Worm (Caenorhabditis elegans) whole organism, late embryonic: ENCODE measurements around the gene cuc-1.

ENCODE experiments used
- C08G9.2 ChIP-seq: sonication (generic microtip); optimal IDR thresholded peaks from 2 replicates; lab custom pipeline; 2016; ENCODE audit warnings: mild to moderate bottlenecking, missing genetic modification characterization, moderate library complexity, missing compliant biosample characterization
- C38D4.7 ChIP-seq: fragments of 200-800 bp; sonication (Bioruptor generic); optimal IDR thresholded peaks from 2 replicates; lab custom pipeline; 2018; ENCODE audit warnings: mild to moderate bottlenecking, missing genetic modification characterization, moderate library complexity, missing compliant biosample characterization
- K09A11.1 ChIP-seq: sonication (generic microtip); optimal IDR thresholded peaks from 2 replicates; lab custom pipeline; 2017; ENCODE audit warnings: antibody characterized with exemption, mild to moderate bottlenecking, missing genetic modification characterization, missing compliant biosample characterization; ENCODE audit not compliant: insufficient read depth
- T23F11.4 ChIP-seq: fragments of 200-800 bp; sonication (Bioruptor generic); optimal IDR thresholded peaks from 2 replicates; lab custom pipeline; 2018; ENCODE audit warnings: mild to moderate bottlenecking, missing genetic modification characterization, missing compliant biosample characterization
- Y22D7AL.16 ChIP-seq: sonication (generic microtip); optimal IDR thresholded peaks from 2 replicates; lab custom pipeline; 2016; ENCODE audit warnings: missing genetic modification characterization, missing compliant biosample characterization
- ceh-14 ChIP-seq: sonication (generic microtip); optimal IDR thresholded peaks from 2 replicates; lab custom pipeline; 2016; ENCODE audit warnings: missing genotype, missing genetic modification characterization, missing compliant biosample characterization
- ceh-22 ChIP-seq: sonication (generic microtip); optimal IDR thresholded peaks from 2 replicates; lab custom pipeline; 2017; ENCODE audit warnings: missing biosample characterization, missing genetic modification characterization
- ceh-31 ChIP-seq: sonication (generic microtip); optimal IDR thresholded peaks from 2 replicates; lab custom pipeline; 2016; ENCODE audit warnings: missing genetic modification characterization, missing compliant biosample characterization
- ceh-34 ChIP-seq: sonication (generic microtip); optimal IDR thresholded peaks from 2 replicates; lab custom pipeline; 2016; ENCODE audit warnings: mild to moderate bottlenecking, missing genetic modification characterization, missing compliant biosample characterization
- ceh-45 ChIP-seq: fragments of 200-800 bp; sonication (Bioruptor generic); IDR thresholded peaks from 2 replicates; pipeline ENCODE4 v1.3.6; 2022; ENCODE audit warnings: missing genetic modification reagents, missing genetic modification characterization, missing compliant biosample characterization
- ceh-48 ChIP-seq: sonication (generic microtip); optimal IDR thresholded peaks from 2 replicates; lab custom pipeline; 2016; ENCODE audit warnings: missing genetic modification characterization, inconsistent platforms, missing compliant biosample characterization
- ceh-6 ChIP-seq: fragments of 200-800 bp; sonication (Bioruptor generic); optimal IDR thresholded peaks from 2 replicates; lab custom pipeline; 2018; ENCODE audit warnings: mild to moderate bottlenecking, missing genetic modification characterization, missing compliant biosample characterization
- ceh-9 ChIP-seq: sonication (generic microtip); optimal IDR thresholded peaks from 2 replicates; lab custom pipeline; 2016; ENCODE audit warnings: mild to moderate bottlenecking, missing genetic modification characterization, inconsistent platforms, missing compliant biosample characterization
- dve-1 ChIP-seq: sonication (generic microtip); optimal IDR thresholded peaks from 2 replicates; lab custom pipeline; 2017; ENCODE audit warnings: antibody characterized with exemption, mild to moderate bottlenecking, missing genetic modification characterization, missing compliant biosample characterization
- elt-4 ChIP-seq: sonication (generic microtip); optimal IDR thresholded peaks from 2 replicates; lab custom pipeline; 2016; ENCODE audit warnings: missing genetic modification characterization, missing compliant biosample characterization
- fkh-6 ChIP-seq: sonication (generic microtip); optimal IDR thresholded peaks from 2 replicates; lab custom pipeline; 2016; ENCODE audit warnings: missing genetic modification characterization, missing compliant biosample characterization
- gmeb-2 ChIP-seq: sonication (generic microtip); optimal IDR thresholded peaks from 2 replicates; lab custom pipeline; 2016; ENCODE audit warnings: missing genetic modification characterization, inconsistent platforms, missing compliant biosample characterization
- hlh-15 ChIP-seq: sonication (generic microtip); optimal IDR thresholded peaks from 2 replicates; lab custom pipeline; 2016; ENCODE audit warnings: missing genetic modification characterization, missing compliant biosample characterization
- lin-11 ChIP-seq: fragments of 200-800 bp; sonication (Bioruptor generic); optimal IDR thresholded peaks from 2 replicates; lab custom pipeline; 2018; ENCODE audit warnings: mild to moderate bottlenecking, missing genetic modification characterization, missing compliant biosample characterization
- nfya-1 ChIP-seq: sonication (generic microtip); optimal IDR thresholded peaks from 2 replicates; lab custom pipeline; 2017; ENCODE audit warnings: missing genetic modification characterization, mild to moderate bottlenecking, missing compliant biosample characterization, antibody characterized with exemption, moderate library complexity
- odd-2 ChIP-seq: sonication (generic microtip); optimal IDR thresholded peaks from 2 replicates; lab custom pipeline; 2017; ENCODE audit warnings: antibody characterized with exemption, mild to moderate bottlenecking, missing genetic modification characterization, missing compliant biosample characterization
- pag-3 ChIP-seq: sonication (generic microtip); optimal IDR thresholded peaks from 2 replicates; lab custom pipeline; 2016; ENCODE audit warnings: missing compliant biosample characterization, missing genetic modification characterization, borderline replicate concordance
- pax-1 ChIP-seq: fragments of 150-350 bp; optimal IDR thresholded peaks from 2 replicates; lab custom pipeline; 2014; ENCODE audit warnings: missing biosample characterization, missing genetic modification characterization
- pha-4 ChIP-seq: fragments of 150-350 bp; optimal IDR thresholded peaks from 2 replicates; lab custom pipeline; 2018; ENCODE audit warnings: missing biosample characterization, missing genetic modification reagents, missing genetic modification characterization
- pros-1 ChIP-seq: fragments of 150-350 bp; optimal IDR thresholded peaks from 2 replicates; lab custom pipeline; 2014; ENCODE audit warnings: missing biosample characterization, missing genetic modification reagents, missing genetic modification characterization
- ref-2 ChIP-seq: sonication (generic microtip); optimal IDR thresholded peaks from 2 replicates; lab custom pipeline; 2016; ENCODE audit warnings: missing genetic modification characterization, missing compliant biosample characterization
- sdc-2 ChIP-seq: sonication (generic microtip); optimal IDR thresholded peaks from 2 replicates; lab custom pipeline; 2016; ENCODE audit warnings: missing genotype, missing genetic modification characterization, missing compliant biosample characterization
- sox-2 ChIP-seq: fragments of 200-800 bp; sonication (Bioruptor generic); IDR thresholded peaks from 2 replicates; pipeline ENCODE4 v1.3.6; 2022; ENCODE audit warnings: missing genetic modification reagents, missing genetic modification characterization, missing compliant biosample characterization
- syd-9 ChIP-seq: sonication (generic microtip); optimal IDR thresholded peaks from 2 replicates; lab custom pipeline; 2016; ENCODE audit warnings: mild to moderate bottlenecking, missing genetic modification characterization, moderate library complexity, missing compliant biosample characterization
- tbx-2 ChIP-seq: sonication (generic microtip); optimal IDR thresholded peaks from 2 replicates; lab custom pipeline; 2016; ENCODE audit warnings: missing genetic modification characterization, missing compliant biosample characterization
- ttx-3 ChIP-seq: sonication (generic microtip); optimal IDR thresholded peaks from 2 replicates; lab custom pipeline; 2016; ENCODE audit warnings: missing genetic modification reagents, missing genetic modification characterization, missing compliant biosample characterization
- unc-86 ChIP-seq: sonication (generic microtip); optimal IDR thresholded peaks from 2 replicates; lab custom pipeline; 2016; ENCODE audit warnings: missing genetic modification characterization, missing compliant biosample characterization
- ztf-16 ChIP-seq: sonication (generic microtip); optimal IDR thresholded peaks from 2 replicates; lab custom pipeline; 2017; ENCODE audit warnings: missing genetic modification characterization, missing compliant biosample characterization

Gene cuc-1

DNA sequence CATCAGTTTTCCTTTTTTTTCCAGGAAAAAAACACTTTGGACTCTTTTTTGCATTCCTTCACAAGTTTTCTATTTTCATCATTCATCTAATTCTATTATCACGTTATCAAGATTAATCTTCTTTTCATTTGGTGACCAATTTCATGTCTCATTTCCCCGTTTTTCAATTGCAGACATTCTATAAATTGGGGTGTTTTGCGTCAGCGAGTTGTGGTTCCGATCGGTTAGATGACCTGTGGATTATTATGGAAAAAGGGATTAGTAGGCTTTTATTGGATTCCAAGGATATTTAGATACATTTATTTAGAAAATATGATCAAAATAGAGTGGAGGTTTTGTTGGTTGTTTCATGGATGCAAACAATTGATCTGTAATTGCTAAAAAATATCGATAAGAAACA, 25.9 kb downstream of the cuc-1 start:
- TF ChIP-seq ceh-48 (tag; lab: Kevin White, UChicago) (no peak), sox-2 (GFP tag; lab: Robert Waterston, UW) (no peak), ceh-31 (tag; lab: Kevin White, UChicago) (no peak), pax-1 (tag; lab: Kevin White, UChicago) (no peak), ceh-6 (GFP tag; lab: Kevin White, UChicago) (no peak), ceh-14 (no peak), ceh-22 (tag; lab: Kevin White, UChicago) (no peak), hlh-15 (tag; lab: Kevin White, UChicago) (no peak), C08G9.2 (tag; lab: Kevin White, UChicago) (no peak), T23F11.4 (no peak), elt-4 (no peak), nfya-1 (tag; lab: Kevin White, UChicago) (no peak), K09A11.1 (tag; lab: Kevin White, UChicago) (no peak), Y22D7AL.16 (tag; lab: Kevin White, UChicago) (no peak)
- TF ChIP-seq, all 69 proteins: peak for 0

DNA sequence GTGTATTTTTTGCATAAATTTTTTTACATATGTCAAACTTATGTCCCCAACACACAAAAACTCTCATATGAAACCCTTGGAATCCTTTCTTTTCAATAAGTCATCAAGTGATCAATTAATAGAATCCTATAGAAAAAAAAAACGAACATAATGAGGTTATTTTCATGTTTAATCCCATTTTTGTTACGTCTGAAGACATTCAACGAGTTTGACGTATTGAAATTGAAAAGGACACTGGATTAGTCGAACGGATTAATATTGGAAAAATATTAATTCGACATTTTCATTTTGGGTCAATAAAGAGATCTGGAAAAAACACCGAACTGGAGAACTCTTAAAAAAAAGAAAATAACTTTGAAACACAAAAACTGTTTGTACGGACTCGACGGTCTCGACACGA, 28.3 kb downstream of the cuc-1 start:
- TF ChIP-seq fkh-6 (no peak), ceh-9 (no peak), Y22D7AL.16 (tag; lab: Kevin White, UChicago) (no peak), ztf-16 (no peak), T23F11.4 (no peak), pha-4 (tag; lab: Kevin White, UChicago) (no peak)

DNA sequence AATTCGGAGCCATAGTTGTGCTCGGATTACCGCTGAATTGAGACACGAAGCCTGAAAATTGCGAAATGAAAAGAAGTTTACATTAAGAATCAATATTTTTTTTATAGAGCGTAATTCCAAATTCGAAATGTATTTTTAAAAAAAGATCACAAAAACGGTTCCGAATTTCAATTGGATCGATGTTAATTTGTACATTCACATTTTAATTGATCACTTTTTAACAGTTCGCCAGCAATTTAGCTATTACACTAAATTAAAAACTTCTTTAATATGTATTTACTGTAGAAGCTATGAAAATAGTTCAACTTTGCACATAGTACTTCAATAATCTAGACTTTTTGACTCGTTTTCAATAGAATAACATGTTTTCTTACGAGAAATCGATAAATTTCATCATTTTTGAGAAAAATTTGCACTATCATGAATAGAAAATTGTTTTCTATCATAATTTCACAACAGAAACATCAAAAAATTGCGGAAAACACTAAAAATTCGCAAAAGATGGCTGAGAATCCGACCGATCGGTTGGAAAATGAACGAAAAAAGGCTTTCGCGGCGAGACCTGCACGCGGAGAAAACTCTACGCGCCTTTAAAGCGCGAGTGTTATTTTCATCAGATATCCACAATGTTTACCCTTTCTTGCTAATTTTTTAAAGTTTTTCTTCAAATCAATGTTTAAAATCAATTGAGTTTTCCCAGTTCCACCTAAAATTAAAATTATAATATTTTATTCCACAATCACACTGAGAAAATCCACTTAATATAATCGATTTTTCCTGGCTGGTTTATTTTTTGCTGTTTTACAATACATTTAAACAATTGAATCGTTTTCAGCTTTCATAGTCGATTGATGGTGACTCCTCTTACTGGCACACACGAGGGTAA, 32.0 kb downstream of the cuc-1 start, which contains the start of the genes egl-45 and kcmf-1:
egl-45 (minus strand) TSS at position 51 of the 886 bp plus-strand sequence.
kcmf-1 (plus strand) TSS at position 836 of the 886 bp plus-strand sequence.
- TF ChIP-seq sdc-2 (tag; lab: Kevin White, UChicago) (no peak), ceh-45 (GFP tag; lab: Robert Waterston, UW) (no peak), lin-11 (tag; lab: Kevin White, UChicago) (no peak), pha-4 (tag; lab: Kevin White, UChicago) (no peak), ceh-34 (tag; lab: Kevin White, UChicago) (no peak)
- TF ChIP-seq, all 69 proteins: peak for 0

DNA sequence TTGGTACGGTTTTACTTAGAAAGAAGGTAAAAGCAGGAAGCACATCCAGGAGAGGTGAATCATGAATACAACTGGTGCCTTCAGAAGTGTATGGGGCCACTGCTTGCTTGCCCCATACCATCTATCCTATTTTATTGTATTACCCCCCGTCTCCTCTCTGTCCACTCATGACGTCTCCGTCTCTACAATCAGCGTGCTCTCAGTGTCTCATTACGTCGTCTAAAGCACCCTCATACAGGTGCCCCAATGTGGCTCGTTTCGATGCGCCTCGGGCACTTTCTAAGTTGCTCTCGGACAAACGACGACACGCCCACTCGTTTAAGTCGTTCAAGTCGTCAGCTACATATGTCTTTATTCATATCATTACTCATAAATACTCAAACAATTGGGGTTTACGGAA, 36.7 kb downstream of the cuc-1 start:
- TF ChIP-seq tbx-2, result no peak
- TF ChIP-seq ref-2 (tag; lab: Kevin White, UChicago), result peak; percentile 16

DNA sequence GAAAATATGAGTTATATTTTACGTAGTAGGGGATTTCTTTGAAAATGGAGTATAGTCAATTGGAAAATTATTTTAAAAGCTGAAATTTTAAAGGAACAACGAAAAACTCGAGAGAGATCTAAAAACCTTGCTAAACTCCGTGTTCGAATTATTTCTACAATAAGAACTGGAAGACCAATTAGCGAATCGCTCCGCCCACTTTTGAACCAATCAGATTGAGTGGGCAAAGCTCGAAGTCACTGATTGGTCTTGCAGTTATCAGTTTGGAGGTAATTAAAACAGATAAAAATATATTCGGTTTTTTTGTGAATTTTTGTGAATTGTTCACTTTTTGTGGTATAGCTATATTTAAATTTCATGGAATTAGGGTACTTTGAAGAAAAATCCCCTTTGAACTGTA, 37.5 kb downstream of the cuc-1 start:
- TF ChIP-seq nfya-1 (tag; lab: Kevin White, UChicago) (peak; percentile 84), syd-9 (tag; lab: Kevin White, UChicago) (no peak)
- TF ChIP-seq, all 69 proteins: peak for 1

DNA sequence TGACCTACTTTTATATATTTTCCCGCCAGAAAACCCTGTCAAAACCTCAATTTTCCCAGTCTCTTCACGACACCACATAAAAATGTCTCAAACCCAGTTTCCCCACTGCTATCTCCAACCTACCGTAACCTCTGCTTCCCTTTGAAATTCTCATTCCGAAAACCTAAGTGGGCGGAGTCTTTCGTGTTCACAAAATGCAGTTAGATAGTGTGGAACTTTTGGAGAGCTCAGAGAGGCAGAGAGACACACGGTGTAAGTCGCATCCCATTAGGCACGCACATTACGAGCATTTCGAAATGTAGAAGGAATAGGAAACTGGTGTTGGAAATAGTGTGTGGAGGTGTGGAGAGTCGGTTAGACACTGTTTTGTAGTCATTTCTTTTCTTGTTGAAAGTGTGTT, 40.9 kb downstream of the cuc-1 start:
- TF ChIP-seq T23F11.4 (no peak), ztf-16 (no peak), pag-3 (no peak), ceh-48 (tag; lab: Kevin White, UChicago) (no peak), ttx-3 (tag; lab: Kevin White, UChicago) (no peak), ceh-34 (tag; lab: Kevin White, UChicago) (no peak), C38D4.7 (GFP tag; lab: Kevin White, UChicago) (no peak), gmeb-2 (tag; lab: Kevin White, UChicago) (no peak), unc-86 (tag; lab: Kevin White, UChicago) (no peak), dve-1 (tag; lab: Kevin White, UChicago) (no peak), pros-1 (tag; lab: Kevin White, UChicago) (no peak), syd-9 (tag; lab: Kevin White, UChicago) (no peak), ceh-31 (tag; lab: Kevin White, UChicago) (no peak), nfya-1 (tag; lab: Kevin White, UChicago) (no peak), odd-2 (no peak)
